Worm (Caenorhabditis elegans) whole organism, L4 larva: ENCODE measurements around the gene ZK228.10.

ENCODE experiments used
- T26A8.4 ChIP-seq: fragments of 200-800 bp; sonication (Bioruptor generic); IDR thresholded peaks from 2 replicates; pipeline ENCODE4 v1.3.6; 2022; ENCODE audit warnings: missing genetic modification characterization, missing compliant biosample characterization
- ama-1 ChIP-seq: fragments of 150-350 bp; optimal IDR thresholded peaks from 2 replicates; lab custom pipeline; 2014; ENCODE audit warnings: inconsistent platforms, mixed read lengths
- dpl-1 ChIP-seq: fragments of 150-350 bp; optimal IDR thresholded peaks from 2 replicates; lab custom pipeline; 2014; ENCODE audit warnings: missing biosample characterization, missing genetic modification reagents, missing genetic modification characterization
- lin-29 ChIP-seq: fragments of 200-800 bp; sonication (Bioruptor generic); IDR thresholded peaks from 2 replicates; pipeline ENCODE4 v1.3.6; 2022; ENCODE audit warnings: missing genetic modification reagents, missing genetic modification characterization, missing compliant biosample characterization
- lin-39 ChIP-seq: fragments of 150-350 bp; optimal IDR thresholded peaks from 2 replicates; lab custom pipeline; 2014; ENCODE audit warnings: missing biosample characterization, missing genetic modification reagents, missing genetic modification characterization
- lsy-2 ChIP-seq, 2 experiments: fragments of 150-350 bp in 1 of 2; sonication (generic microtip) in 1 of 2; optimal IDR thresholded peaks; 2 replicates each; lab custom pipeline; 2014 to 2017; ENCODE audit warnings: missing biosample characterization in 2 of 2, missing genetic modification characterization in 2 of 2
- mep-1 ChIP-seq: fragments of 150-350 bp; sonication (generic microtip); optimal IDR thresholded peaks from 3 replicates; lab custom pipeline; 2014; ENCODE audit warnings: missing biosample characterization, missing genetic modification characterization
- nhr-28 ChIP-seq: fragments of 150-350 bp; optimal IDR thresholded peaks from 2 replicates; lab custom pipeline; 2014; ENCODE audit warnings: missing biosample characterization, missing genetic modification characterization
- rbr-2 ChIP-seq: sonication (generic microtip); optimal IDR thresholded peaks from 2 replicates; lab custom pipeline; 2016; ENCODE audit warnings: missing genotype, missing genetic modification characterization, missing compliant biosample characterization
- skn-1 ChIP-seq: fragments of 150-350 bp; optimal IDR thresholded peaks from 2 replicates; lab custom pipeline; 2014; ENCODE audit warnings: missing biosample characterization, missing genetic modification characterization
- snpc-4 ChIP-seq: fragments of 150-350 bp; optimal IDR thresholded peaks from 2 replicates; lab custom pipeline; 2014; ENCODE audit warnings: missing biosample characterization, missing genetic modification characterization
- ztf-11 ChIP-seq: fragments of 150-350 bp; optimal IDR thresholded peaks from 2 replicates; lab custom pipeline; 2014; ENCODE audit warnings: missing biosample characterization, missing genetic modification characterization

DNA sequence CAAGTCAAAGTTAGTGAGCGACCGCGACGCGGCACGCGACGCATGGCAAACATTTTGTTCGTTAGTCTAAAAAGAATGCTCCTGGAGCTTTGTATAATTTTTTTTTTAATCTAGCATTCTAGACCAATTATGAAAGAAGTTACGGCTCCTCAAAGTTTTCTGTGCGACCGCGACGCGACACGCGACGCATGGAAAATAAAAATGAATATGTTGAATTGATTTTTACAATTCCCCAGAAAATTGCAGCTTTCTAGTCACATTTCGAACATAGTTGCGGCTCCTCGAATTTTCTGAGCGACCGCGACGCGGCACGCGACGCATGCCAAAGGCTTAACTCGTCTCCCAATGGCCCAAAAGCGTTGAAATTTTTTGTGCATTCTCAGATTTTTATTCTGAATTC lies 32.2 kb upstream of the ZK228.10 start, which contains the start of gene ZK262.4:
- TF ChIP-seq rbr-2 (tag; lab: Kevin White, UChicago) (no peak), lin-29 (GFP tag; lab: Robert Waterston, UW) (no peak), nhr-28 (tag; lab: Kevin White, UChicago) (no peak), ama-1 (no peak), ztf-11 (tag; lab: Kevin White, UChicago) (no peak), lin-39 (no peak), mep-1 (tag; lab: Kevin White, UChicago) (no peak), lsy-2 (tag; optimal IDR thresholded peaks at IDR 0.05; lab: Kevin White, UChicago) (no peak), dpl-1 (GFP tag; lab: Kevin White, UChicago) (no peak), snpc-4 (tag; lab: Kevin White, UChicago) (no peak), T26A8.4 (no peak), skn-1 (tag; lab: Kevin White, UChicago) (no peak)
